Fruit fly (Drosophila melanogaster): ENCODE measurements around the gene CG31954.

Gene CG31954

DNA sequence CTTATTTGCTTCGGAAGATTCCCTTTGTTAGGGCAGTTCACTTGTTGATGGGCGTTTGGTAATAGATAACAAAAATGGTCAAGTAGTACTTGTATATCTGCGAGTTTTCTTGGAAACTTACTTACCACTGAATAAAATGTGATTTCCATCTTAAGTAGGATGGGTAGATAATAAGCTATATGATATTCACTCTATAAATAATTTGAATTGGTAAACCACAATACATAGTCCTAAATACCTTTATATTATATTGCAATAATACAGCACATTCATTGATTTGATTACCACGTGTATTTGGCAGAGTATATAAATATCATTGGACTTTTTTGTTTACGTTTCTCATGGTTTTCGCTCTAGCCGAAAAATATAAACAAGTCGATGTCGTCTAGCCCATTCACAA is 34.0 kb downstream of the CG31954 start (continued):
- TF ChIP-seq CrebB (tag; optimal IDR thresholded peaks at IDR 0.05) = no peak
- peak; percentile 4 for TF ChIP-seq Mad (GFP tag; optimal IDR thresholded peaks at IDR 0.05)
- peak; percentile 39; the same call in 1 of the 2 replicates for TF ChIP-seq CG7372 (GFP tag; IDR thresholded peaks at IDR 0.05)
- TF ChIP-seq kay (GFP tag; optimal IDR thresholded peaks at IDR 0.05) = peak; percentile 11
- no peak for TF ChIP-seq YL-1 (GFP tag; optimal IDR thresholded peaks at IDR 0.05)
- TF ChIP-seq lola (GFP tag; optimal IDR thresholded peaks at IDR 0.05) = peak in 1 of 3 experiments; percentile 7
- no peak for TF ChIP-seq CG11093 (GFP tag; IDR thresholded peaks at IDR 0.05)
- no peak for TF ChIP-seq h (optimal IDR thresholded peaks at IDR 0.05)
- TF ChIP-seq CG13894 (tag; optimal IDR thresholded peaks at IDR 0.05) = no peak
- TF ChIP-seq CG2129 (GFP tag; IDR thresholded peaks at IDR 0.05; ENCODE audit: partially characterized antibody) = no peak
- no peak for TF ChIP-seq TFAM (GFP tag; optimal IDR thresholded peaks at IDR 0.05)
- TF ChIP-seq Hsf (GFP tag; optimal IDR thresholded peaks at IDR 0.05) = peak; percentile 70
- peak; percentile 72; the same call in 2 of the 3 replicates for TF ChIP-seq CG11695 (GFP tag; IDR thresholded peaks at IDR 0.05)
- no peak for TF ChIP-seq Hr39 (optimal IDR thresholded peaks at IDR 0.05)
- no peak for TF ChIP-seq da (GFP tag; optimal IDR thresholded peaks at IDR 0.05)
- TF ChIP-seq caup (GFP tag; optimal IDR thresholded peaks at IDR 0.05; ENCODE audit: severe bottlenecking) = peak; percentile 46
- peak; percentile 50 for TF ChIP-seq bab2 (GFP tag; optimal IDR thresholded peaks at IDR 0.05)
- TF ChIP-seq CG3995 (GFP tag; optimal IDR thresholded peaks at IDR 0.05) = peak; percentile 11
- TF ChIP-seq Oaz (GFP tag; IDR thresholded peaks at IDR 0.05) = no peak; the same call in none of the 2 replicates
- peak; percentile 82 for TF ChIP-seq Ptx1 (GFP tag; IDR thresholded peaks at IDR 0.05)
- peak; percentile 44 for TF ChIP-seq vvl (GFP tag; IDR thresholded peaks at IDR 0.05)
- peak; percentile 50 for TF ChIP-seq Ssrp (tag; optimal IDR thresholded peaks at IDR 0.05)
- no peak for TF ChIP-seq Atf3 (GFP tag; optimal IDR thresholded peaks at IDR 0.05)
- no peak for TF ChIP-seq CG8281 (tag; optimal IDR thresholded peaks at IDR 0.05)
- TF ChIP-seq p53 (GFP tag; optimal IDR thresholded peaks at IDR 0.05) = no peak
- peak; percentile 81 for TF ChIP-seq CG7839 (tag; optimal IDR thresholded peaks at IDR 0.05)
- TF ChIP-seq Dp (GFP tag; optimal IDR thresholded peaks at IDR 0.05) = no peak
- peak; percentile 70 for TF ChIP-seq nmo (GFP tag; optimal IDR thresholded peaks at IDR 0.05)
- peak; percentile 65; the same call in 1 of the 2 replicates for TF ChIP-seq Atf6 (GFP tag; IDR thresholded peaks at IDR 0.05)
- no peak for TF ChIP-seq CG12942 (GFP tag; optimal IDR thresholded peaks at IDR 0.05)
- TF ChIP-seq CG8765 (GFP tag; IDR thresholded peaks at IDR 0.05) = no peak
- TF ChIP-seq Eip74EF (GFP tag; optimal IDR thresholded peaks at IDR 0.05) = peak in 1 of 2 experiments; percentile 54
- peak; percentile 73 for TF ChIP-seq CG1233 (GFP tag; optimal IDR thresholded peaks at IDR 0.05)
- TF ChIP-seq hth (optimal IDR thresholded peaks at IDR 0.05) = no peak
- TF ChIP-seq CG14667 (GFP tag; IDR thresholded peaks at IDR 0.05) = peak; percentile 38
- no peak for TF ChIP-seq dimm (GFP tag; IDR thresholded peaks at IDR 0.05)
- peak; percentile 58 for TF ChIP-seq CG10979 (tag; optimal IDR thresholded peaks at IDR 0.05)
- TF ChIP-seq luna (GFP tag; optimal IDR thresholded peaks at IDR 0.05) = no peak
- no peak for TF ChIP-seq CkIIα-i1 (GFP tag; IDR thresholded peaks at IDR 0.05)
- TF ChIP-seq NK7.1 (GFP tag; optimal IDR thresholded peaks at IDR 0.05) = peak; percentile 29
- TF ChIP-seq Gug (GFP tag; IDR thresholded peaks at IDR 0.05) = peak; percentile 10; the same call in 1 of the 4 replicates
- peak; percentile 9 for TF ChIP-seq CG4820 (GFP tag; optimal IDR thresholded peaks at IDR 0.05)
- no peak for TF ChIP-seq gce (GFP tag; IDR thresholded peaks at IDR 0.05)
- TF ChIP-seq CG11504 (tag; optimal IDR thresholded peaks at IDR 0.05) = peak; percentile 77
- no peak for TF ChIP-seq tll (GFP tag; optimal IDR thresholded peaks at IDR 0.05)
- TF ChIP-seq CG15601 (tag; optimal IDR thresholded peaks at IDR 0.05) = no peak
- TF ChIP-seq D19A (tag; optimal IDR thresholded peaks at IDR 0.05) = peak; percentile 94
- TF ChIP-seq CG11456 (GFP tag; IDR thresholded peaks at IDR 0.05) = 0 out of 3 replicates have a peak, but pooled peaks have one; percentile 62
- peak; percentile 72; the same call in 2 of the 3 replicates for TF ChIP-seq CG17361 (GFP tag; IDR thresholded peaks at IDR 0.05)
- TF ChIP-seq Spps (tag; optimal IDR thresholded peaks at IDR 0.05) = no peak
- TF ChIP-seq bbx (GFP tag; IDR thresholded peaks at IDR 0.05; ENCODE audit: partially characterized antibody) = no peak
